Fruit fly (Drosophila melanogaster) whole organism, embryonic: ENCODE results near the gene CG33514.

Experiments
- Blimp-1 ChIP-seq: fragments of 200-800 bp; sonication (Bioruptor generic); optimal IDR thresholded peaks from 3 replicates; lab custom pipeline; 2018; ENCODE audit warnings: missing biosample characterization, missing genetic modification characterization, mild to moderate bottlenecking, moderate library complexity, missing genetic modification reagents
- CG10267 ChIP-seq: fragments of 200-800 bp; sonication (Bioruptor generic); optimal IDR thresholded peaks from 2 replicates; lab custom pipeline; 2018; ENCODE audit warnings: missing biosample characterization, mild to moderate bottlenecking, missing genetic modification characterization, moderate library complexity
- CG11247 ChIP-seq: fragments of 200-800 bp; sonication (Bioruptor generic); IDR thresholded peaks from 2 replicates; pipeline ENCODE4 v1.3.6; 2022; ENCODE audit warnings: missing biosample characterization, missing genetic modification characterization
- CG12659 ChIP-seq: fragments of 200-800 bp; sonication (Bioruptor generic); optimal IDR thresholded peaks from 3 replicates; lab custom pipeline; 2017; ENCODE audit warnings: mild to moderate bottlenecking, missing biosample characterization, missing genetic modification reagents, missing genetic modification characterization
- CG13624 ChIP-seq: fragments of 200-800 bp; sonication (Bioruptor generic); optimal IDR thresholded peaks from 2 replicates; lab custom pipeline; 2016; ENCODE audit warnings: missing biosample characterization, missing genetic modification characterization
- CG14710 ChIP-seq: fragments of 200-800 bp; sonication (Bioruptor generic); optimal IDR thresholded peaks from 3 replicates; lab custom pipeline; 2019; ENCODE audit warnings: missing biosample characterization, mild to moderate bottlenecking, missing genetic modification characterization, moderate library complexity
- CG14860 ChIP-seq: fragments of 200-800 bp; sonication (Bioruptor generic); IDR thresholded peaks from 3 replicates; pipeline ENCODE4 v1.3.6; 2022; ENCODE audit warnings: missing biosample characterization, missing genetic modification characterization; ENCODE audit not compliant: partially characterized antibody
- CG1603 ChIP-seq: fragments of 200-800 bp; sonication (Bioruptor generic); optimal IDR thresholded peaks from 2 replicates; lab custom pipeline; 2019; ENCODE audit warnings: missing biosample characterization, mild to moderate bottlenecking, missing genetic modification characterization, moderate library complexity
- CG17186 ChIP-seq: fragments of 200-800 bp; sonication (Bioruptor generic); optimal IDR thresholded peaks from 3 replicates; lab custom pipeline; 2017; ENCODE audit warnings: missing biosample characterization, missing genetic modification reagents, missing genetic modification characterization
- CG2129 ChIP-seq: fragments of 200-800 bp; sonication (Bioruptor generic); IDR thresholded peaks from 2 replicates; pipeline ENCODE4 v1.3.6; 2022; ENCODE audit warnings: missing biosample characterization, missing genetic modification characterization; ENCODE audit not compliant: partially characterized antibody
- CG34224 ChIP-seq: fragments of 200-800 bp; sonication (Bioruptor generic); IDR thresholded peaks from 3 replicates; pipeline ENCODE4 v1.3.6; 2022; ENCODE audit warnings: missing biosample characterization, missing genetic modification characterization; ENCODE audit not compliant: partially characterized antibody
- CG4617 ChIP-seq: fragments of 200-800 bp; sonication (Bioruptor generic); optimal IDR thresholded peaks from 3 replicates; lab custom pipeline; 2016; ENCODE audit warnings: missing biosample characterization, missing genetic modification characterization, borderline replicate concordance
- CG6791 ChIP-seq: fragments of 200-800 bp; sonication (Bioruptor generic); IDR thresholded peaks from 3 replicates; pipeline ENCODE4 v1.3.6; 2022; ENCODE audit warnings: missing biosample characterization, missing genetic modification characterization; ENCODE audit not compliant: partially characterized antibody
- CG8944 ChIP-seq: fragments of 200-800 bp; sonication (Bioruptor generic); optimal IDR thresholded peaks from 3 replicates; lab custom pipeline; 2016; ENCODE audit warnings: missing biosample characterization, missing genetic modification characterization
- CkIIα-i1 ChIP-seq: fragments of 200-800 bp; sonication (Bioruptor generic); IDR thresholded peaks from 2 replicates; pipeline ENCODE4 v1.3.6; 2022; ENCODE audit warnings: missing biosample characterization, missing genetic modification characterization
- Dip2 ChIP-seq: fragments of 200-800 bp; sonication (Bioruptor generic); IDR thresholded peaks from 2 replicates; pipeline ENCODE4 v1.3.6; 2022; ENCODE audit warnings: missing biosample characterization, missing genetic modification characterization
- Doc3 ChIP-seq: fragments of 200-800 bp; sonication (Bioruptor generic); IDR thresholded peaks from 3 replicates; pipeline ENCODE4 v1.3.6; 2022; ENCODE audit warnings: missing biosample characterization, missing genetic modification characterization; ENCODE audit not compliant: partially characterized antibody
- Dp ChIP-seq: fragments of 200-800 bp; sonication (Bioruptor generic); optimal IDR thresholded peaks from 2 replicates; lab custom pipeline; 2018; ENCODE audit warnings: missing biosample characterization, mild to moderate bottlenecking, missing genetic modification characterization, moderate library complexity
- E2f2 ChIP-seq: fragments of 200-800 bp; sonication (Bioruptor generic); IDR thresholded peaks from 2 replicates; pipeline ENCODE4 v1.3.6; 2022; ENCODE audit warnings: missing biosample characterization, missing genetic modification characterization
- Ets97D ChIP-seq: fragments of 200-800 bp; sonication (Bioruptor generic); optimal IDR thresholded peaks from 3 replicates; lab custom pipeline; 2016; ENCODE audit warnings: missing biosample characterization, missing genetic modification characterization
- HmgZ ChIP-seq: fragments of 200-800 bp; sonication (Bioruptor generic); optimal IDR thresholded peaks from 2 replicates; lab custom pipeline; 2018; ENCODE audit warnings: missing biosample characterization, mild to moderate bottlenecking, missing genetic modification characterization
- MBD-R2 ChIP-seq: fragments of 200-800 bp; sonication (Bioruptor generic); IDR thresholded peaks from 2 replicates; pipeline ENCODE4 v1.3.6; 2022; ENCODE audit warnings: missing biosample characterization, missing genetic modification characterization
- MESR4 ChIP-seq: fragments of 200-800 bp; sonication (Bioruptor generic); optimal IDR thresholded peaks from 2 replicates; lab custom pipeline; 2018; ENCODE audit warnings: missing biosample characterization, mild to moderate bottlenecking, missing genetic modification characterization, moderate library complexity
- Pdp1 ChIP-seq, 2 experiments: fragments of 200-800 bp; sonication (Bioruptor generic); optimal IDR thresholded peaks; 3 replicates each; lab custom pipeline; 2016; ENCODE audit warnings: missing biosample characterization in 2 of 2, missing genetic modification characterization in 2 of 2, mild to moderate bottlenecking in 1 of 2, moderate library complexity in 1 of 2
- Scr ChIP-seq: fragments of 200-800 bp; sonication (Bioruptor generic); IDR thresholded peaks from 2 replicates; pipeline ENCODE4 v1.3.6; 2022; ENCODE audit warnings: missing biosample characterization, missing genetic modification characterization; ENCODE audit not compliant: partially characterized antibody
- Side ChIP-seq: fragments of 200-800 bp; sonication (Bioruptor generic); optimal IDR thresholded peaks from 2 replicates; lab custom pipeline; 2016; ENCODE audit warnings: missing biosample characterization, missing genetic modification characterization
- abd-A ChIP-seq: fragments of 200-800 bp; sonication (Bioruptor generic); optimal IDR thresholded peaks from 3 replicates; lab custom pipeline; 2019; ENCODE audit warnings: missing biosample characterization, mild to moderate bottlenecking, missing genetic modification characterization, moderate library complexity
- amos ChIP-seq: fragments of 200-800 bp; sonication (Bioruptor generic); IDR thresholded peaks from 2 replicates; pipeline ENCODE4 v1.3.6; 2022; ENCODE audit warnings: missing biosample characterization, missing genetic modification characterization; ENCODE audit not compliant: partially characterized antibody
- cad ChIP-seq: fragments of >200 bp; optimal IDR thresholded peaks from 2 replicates; lab custom pipeline; 2017; ENCODE audit warnings: missing biosample characterization, missing genetic modification characterization
- chinmo ChIP-seq: fragments of 200-800 bp; sonication (Bioruptor generic); IDR thresholded peaks from 4 replicates; pipeline ENCODE4 v1.3.6; 2022; ENCODE audit warnings: missing biosample characterization, missing genetic modification characterization; ENCODE audit not compliant: partially characterized antibody
- fd64A ChIP-seq: fragments of 200-800 bp; sonication (Bioruptor generic); optimal IDR thresholded peaks from 3 replicates; lab custom pipeline; 2018; ENCODE audit warnings: missing biosample characterization, mild to moderate bottlenecking, missing genetic modification characterization
- hbn ChIP-seq: fragments of 200-800 bp; sonication (Bioruptor generic); IDR thresholded peaks from 2 replicates; pipeline ENCODE4 v1.3.6; 2022; ENCODE audit warnings: missing biosample characterization, missing genetic modification characterization; ENCODE audit not compliant: partially characterized antibody
- inv ChIP-seq: fragments of 200-800 bp; sonication (Bioruptor generic); IDR thresholded peaks from 2 replicates; pipeline ENCODE4 v1.3.6; 2022; ENCODE audit warnings: missing biosample characterization, missing genetic modification characterization; ENCODE audit not compliant: partially characterized antibody
- lilli ChIP-seq: fragments of 200-800 bp; sonication (Bioruptor generic); optimal IDR thresholded peaks from 3 replicates; lab custom pipeline; 2016; ENCODE audit warnings: missing biosample characterization, missing genetic modification characterization
- nerfin-2 ChIP-seq: fragments of 200-800 bp; sonication (Bioruptor generic); IDR thresholded peaks from 2 replicates; pipeline ENCODE4 v1.3.6; 2022; ENCODE audit warnings: missing biosample characterization, missing genetic modification characterization; ENCODE audit not compliant: partially characterized antibody
- prd ChIP-seq, 3 experiments: fragments of >200 bp in 2 of 3; fragments of 200-800 bp in 1 of 3; sonication (Bioruptor generic) in 1 of 3; optimal IDR thresholded peaks in 2 of 3; IDR thresholded peaks in 1 of 3; 2 replicates in 2 of 3; 3 replicates in 1 of 3; pipeline versions ENCODE4 v1.3.6 to Lab custom; 2017 to 2022; ENCODE audit warnings: missing biosample characterization in 1 of 3, missing genetic modification characterization in 1 of 3
- pzg ChIP-seq: fragments of 200-800 bp; sonication (Bioruptor generic); optimal IDR thresholded peaks from 3 replicates; lab custom pipeline; 2018; ENCODE audit warnings: missing biosample characterization, mild to moderate bottlenecking, missing genetic modification characterization, moderate library complexity
- sim ChIP-seq: fragments of 200-800 bp; sonication (Bioruptor generic); IDR thresholded peaks from 2 replicates; pipeline ENCODE4 v1.3.6; 2022; ENCODE audit warnings: missing biosample characterization, missing genetic modification characterization
- sna ChIP-seq: fragments of 200-800 bp; sonication (Bioruptor generic); IDR thresholded peaks from 2 replicates; pipeline ENCODE4 v1.3.6; 2022; ENCODE audit warnings: missing biosample characterization, missing genetic modification characterization; ENCODE audit not compliant: partially characterized antibody
- stwl ChIP-seq: fragments of 200-800 bp; sonication (Bioruptor generic); optimal IDR thresholded peaks from 3 replicates; lab custom pipeline; 2018; ENCODE audit warnings: missing biosample characterization, mild to moderate bottlenecking, missing genetic modification characterization, moderate library complexity
- trem ChIP-seq: fragments of 200-800 bp; optimal IDR thresholded peaks from 3 replicates; lab custom pipeline; 2019; ENCODE audit warnings: missing biosample characterization, mild to moderate bottlenecking, missing genetic modification characterization, moderate library complexity
- vnd ChIP-seq: fragments of 200-800 bp; sonication (Bioruptor generic); IDR thresholded peaks from 3 replicates; pipeline ENCODE4 v1.3.6; 2022; ENCODE audit warnings: missing biosample characterization, missing genetic modification characterization; ENCODE audit not compliant: partially characterized antibody
- vvl ChIP-seq: fragments of 200-800 bp; sonication (Bioruptor generic); IDR thresholded peaks from 2 replicates; pipeline ENCODE4 v1.3.6; 2022; ENCODE audit warnings: missing biosample characterization, missing genetic modification characterization

Gene CG33514

DNA sequence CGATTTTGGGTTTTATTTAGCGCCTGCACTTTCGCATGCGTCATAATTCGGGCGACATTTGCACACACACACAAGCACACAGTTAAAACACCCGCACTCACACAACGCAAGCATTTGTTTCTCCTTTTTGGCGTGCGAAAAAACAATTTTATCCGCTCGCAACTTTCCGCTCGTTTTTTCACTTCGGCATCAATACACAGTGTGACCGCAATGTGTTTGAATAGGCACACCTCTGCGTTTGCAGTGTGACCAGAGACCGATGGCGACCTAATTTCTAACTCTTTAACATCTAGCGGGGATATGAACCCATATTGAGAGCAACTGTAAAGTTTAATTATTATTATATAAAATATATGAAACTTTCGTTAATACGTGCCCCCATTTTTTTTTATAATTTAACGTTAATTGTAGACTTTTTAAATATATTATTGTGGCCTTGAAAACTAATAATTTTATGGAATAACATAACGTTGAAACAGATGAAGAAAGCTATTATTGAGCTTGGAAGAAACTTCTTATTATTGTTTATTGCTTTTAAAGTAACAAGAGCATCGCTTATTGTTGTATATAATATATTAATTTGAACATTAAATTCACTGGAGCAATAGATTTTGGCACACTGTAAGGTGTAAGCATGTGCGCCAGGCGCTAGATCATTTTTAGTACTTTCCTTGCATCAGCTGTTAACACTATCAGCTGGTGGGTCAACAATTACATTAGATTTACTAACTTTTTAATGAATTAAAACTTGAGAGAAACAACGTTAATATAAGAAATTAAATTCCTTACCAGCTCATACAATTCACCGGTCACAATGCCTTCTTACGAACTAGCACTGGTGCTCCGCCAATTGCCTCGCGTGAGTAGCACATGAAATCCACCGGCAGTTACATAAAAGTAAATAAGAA is 1.1 kb upstream of the CG33514 start, which contains the start of the genes Cip4 and mRpS6 (continued):
- TF ChIP-seq prd (optimal IDR thresholded peaks at IDR 0.05; lab: Kevin White, UChicago) (no peak), prd (GFP tag; IDR thresholded peaks at IDR 0.05; lab: Robert Waterston, UW) (peak; percentile 76), CG8944 (GFP tag; lab: Kevin White, UChicago) (no peak), CG17186 (GFP tag; lab: Kevin White, UChicago) (no peak), CG1603 (tag; lab: Kevin White, UChicago) (peak; percentile 32), CkIIα-i1 (GFP tag; lab: Robert Waterston, UW) (no peak), sim (GFP tag; lab: Robert Waterston, UW) (no peak)

DNA sequence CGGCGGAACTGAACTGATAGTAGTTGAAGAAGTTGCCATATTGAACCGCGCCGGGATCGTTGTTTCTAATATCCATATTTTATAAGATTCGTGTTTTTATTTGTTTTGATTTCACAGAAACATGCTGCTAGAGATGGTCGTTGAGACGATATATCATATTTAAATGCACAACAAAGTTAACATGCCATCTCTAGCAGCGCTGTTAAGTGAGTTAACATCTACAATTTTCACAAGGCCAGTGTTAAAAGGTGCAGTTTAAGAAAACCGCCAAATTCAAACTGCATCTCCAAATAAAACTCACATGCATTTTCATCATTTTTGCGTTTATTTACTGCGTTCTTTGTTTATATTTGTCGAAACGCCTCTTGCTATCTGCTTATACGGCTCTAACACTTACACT is 2.1 kb downstream of the CG33514 start, which contains the start of gene CG11342:
CG11342 (minus strand) TSS at position 120 of the 400 bp plus-strand sequence.
- TF ChIP-seq CG4617 (GFP tag; lab: Kevin White, UChicago) (peak; percentile 35), Dip2 (GFP tag; lab: Robert Waterston, UW) (no peak), fd64A (no peak), abd-A (tag; lab: Kevin White, UChicago) (no peak), CG10267 (tag; lab: Kevin White, UChicago) (peak; percentile 89), Blimp-1 (no peak), trem (tag; lab: Kevin White, UChicago) (peak; percentile 47), CG6791 (GFP tag; lab: Robert Waterston, UW) (peak; percentile 78), CG12659 (peak; percentile 15), lilli (peak; percentile 15), Pdp1 (GFP tag; optimal IDR thresholded peaks at IDR 0.05; lab: Kevin White, UChicago) (peak in 1 of 2 experiments; percentile 3), Side (GFP tag; lab: Kevin White, UChicago) (no peak), Scr (GFP tag; lab: Robert Waterston, UW) (peak; percentile 85), cad (GFP tag; lab: Kevin White, UChicago) (no peak), nerfin-2 (GFP tag; lab: Robert Waterston, UW) (peak; percentile 34; the same call in 1 of the 2 replicates), Doc3 (peak; percentile 87), E2f2 (GFP tag; lab: Robert Waterston, UW) (peak; percentile 93), amos (GFP tag; lab: Robert Waterston, UW) (peak; percentile 85), CG14860 (GFP tag; lab: Robert Waterston, UW) (peak; percentile 63; the same call in 2 of the 3 replicates), vvl (0 out of 2 replicates have a peak, but pooled peaks have one; percentile 13), inv (GFP tag; lab: Robert Waterston, UW) (peak; percentile 64; the same call in 1 of the 2 replicates), vnd (GFP tag; lab: Robert Waterston, UW) (peak; percentile 64), MBD-R2 (GFP tag; lab: Robert Waterston, UW) (peak; percentile 47), Dp (GFP tag; lab: Kevin White, UChicago) (peak; percentile 89), CG11247 (GFP tag; lab: Robert Waterston, UW) (no peak), sna (GFP tag; lab: Robert Waterston, UW) (peak; percentile 89), HmgZ (tag; lab: Kevin White, UChicago) (peak; percentile 42), stwl (tag; lab: Kevin White, UChicago) (peak; percentile 99), hbn (GFP tag; lab: Robert Waterston, UW) (peak; percentile 94), CG13624 (GFP tag; lab: Kevin White, UChicago) (peak; percentile 14), CG34224 (peak; percentile 88), Ets97D (GFP tag; lab: Kevin White, UChicago) (peak; percentile 58), CG2129 (GFP tag; lab: Robert Waterston, UW) (peak; percentile 66; the same call in 1 of the 2 replicates), chinmo (GFP tag; lab: Robert Waterston, UW) (peak; percentile 82; the same call in 2 of the 4 replicates), CG14710 (peak; percentile 17), pzg (GFP tag; lab: Kevin White, UChicago) (peak; percentile 42), MESR4 (peak; percentile 24)
